Fruit fly (Drosophila melanogaster) whole organism, adult: ENCODE data around the gene gce.

Experiments used
- CG1620 ChIP-seq: fragments of 200-800 bp; sonication (Bioruptor generic); optimal IDR thresholded peaks from 2 replicates; lab custom pipeline; 2016; ENCODE audit warnings: missing biosample characterization, missing genetic modification characterization
- CG33017 ChIP-seq: fragments of 200-800 bp; sonication (Bioruptor generic); optimal IDR thresholded peaks from 2 replicates; lab custom pipeline; 2018; ENCODE audit warnings: missing biosample characterization, mild to moderate bottlenecking, missing genetic modification characterization, moderate library complexity
- CG5204 ChIP-seq: fragments of 200-800 bp; sonication (Bioruptor generic); optimal IDR thresholded peaks from 2 replicates; lab custom pipeline; 2016; ENCODE audit warnings: missing biosample characterization, missing genetic modification characterization
- Clk ChIP-seq: fragments of 200-800 bp; sonication (Bioruptor generic); optimal IDR thresholded peaks from 2 replicates; lab custom pipeline; 2017; ENCODE audit warnings: missing biosample characterization, missing genetic modification characterization
- Hr96 ChIP-seq: fragments of 200-800 bp; sonication (Bioruptor generic); optimal IDR thresholded peaks from 2 replicates; lab custom pipeline; 2016; ENCODE audit warnings: missing biosample characterization, missing genetic modification characterization
- Mnt ChIP-seq: fragments of 200-800 bp; sonication (Bioruptor generic); optimal IDR thresholded peaks from 2 replicates; lab custom pipeline; 2016; ENCODE audit warnings: missing biosample characterization, mild to moderate bottlenecking, missing genetic modification characterization
- cic ChIP-seq: fragments of 200-800 bp; sonication (Bioruptor generic); optimal IDR thresholded peaks from 2 replicates; lab custom pipeline; 2017; ENCODE audit warnings: missing biosample characterization, mild to moderate bottlenecking, missing genetic modification characterization, moderate library complexity
- kay ChIP-seq: fragments of 200-800 bp; sonication (Bioruptor generic); peaks from one replicate; lab custom pipeline; 2016; ENCODE audit warnings: missing biosample characterization, missing genetic modification characterization, borderline replicate concordance
- ovo ChIP-seq: fragments of 200-800 bp; sonication (Bioruptor generic); optimal IDR thresholded peaks from 2 replicates; lab custom pipeline; 2016; ENCODE audit warnings: missing biosample characterization, missing genetic modification characterization
- pad ChIP-seq: fragments of 200-800 bp; sonication (Bioruptor generic); optimal IDR thresholded peaks from 3 replicates; lab custom pipeline; 2017; ENCODE audit warnings: missing biosample characterization, missing genetic modification characterization, mild to moderate bottlenecking, moderate library complexity, missing genetic modification reagents
- tj ChIP-seq: fragments of 200-800 bp; sonication (Bioruptor generic); optimal IDR thresholded peaks from 3 replicates; lab custom pipeline; 2017; ENCODE audit warnings: missing biosample characterization, mild to moderate bottlenecking, missing genetic modification characterization, moderate library complexity
- toe ChIP-seq: fragments of 200-800 bp; sonication (Bioruptor generic); optimal IDR thresholded peaks from 2 replicates; lab custom pipeline; 2016; ENCODE audit warnings: missing biosample characterization, missing genetic modification characterization

- TF ChIP-seq kay (GFP tag; lab: Kevin White, UChicago), result no peak
- no peak for TF ChIP-seq CG33017 (tag; lab: Kevin White, UChicago)
- no peak for TF ChIP-seq Hr96 (GFP tag; lab: Kevin White, UChicago)
- TF ChIP-seq cic (GFP tag; lab: Kevin White, UChicago), result no peak
- TF ChIP-seq CG1620 (GFP tag; lab: Kevin White, UChicago), result no peak
- no peak for TF ChIP-seq ovo (GFP tag; lab: Kevin White, UChicago)
- no peak for TF ChIP-seq Clk (GFP tag; lab: Kevin White, UChicago)
- TF ChIP-seq Mnt, result no peak
- TF ChIP-seq tj (GFP tag; lab: Kevin White, UChicago), result no peak
- TF ChIP-seq CG5204 (GFP tag; lab: Kevin White, UChicago), result no peak
- no peak for TF ChIP-seq toe (GFP tag; lab: Kevin White, UChicago)
- no peak for TF ChIP-seq pad (GFP tag; lab: Kevin White, UChicago)
These were observed 58.8 kb downstream of the gce start for dm6 chrX:15356410-15356809.
